Worm (Caenorhabditis elegans) whole organism, L3 larva: ENCODE results near the gene C01G12.16.

Experiments used
- R02D3.7 ChIP-seq: fragments of 150-350 bp; optimal IDR thresholded peaks from 2 replicates; lab custom pipeline; 2014; ENCODE audit warnings: missing biosample characterization, missing genetic modification characterization
- ama-1 ChIP-seq: fragments of 150-350 bp; optimal IDR thresholded peaks from 2 replicates; lab custom pipeline; 2018
- egl-27 ChIP-seq: sonication (generic microtip); optimal IDR thresholded peaks from 4 replicates; lab custom pipeline; 2017; ENCODE audit warnings: missing biosample characterization, missing genetic modification reagents, missing genetic modification characterization
- elt-1 ChIP-seq: fragments of 150-350 bp; optimal IDR thresholded peaks from 2 replicates; lab custom pipeline; 2014; ENCODE audit warnings: missing biosample characterization, missing genetic modification characterization
- elt-2 ChIP-seq: sonication (generic microtip); optimal IDR thresholded peaks from 2 replicates; lab custom pipeline; 2016; ENCODE audit warnings: missing genetic modification reagents, mild to moderate bottlenecking, missing genetic modification characterization, missing compliant biosample characterization
- elt-3 ChIP-seq, 3 experiments: fragments of 150-350 bp in 1 of 3; sonication (generic microtip) in 2 of 3; optimal IDR thresholded peaks; 2 replicates in 2 of 3; 4 replicates in 1 of 3; lab custom pipeline; 2014 to 2017; ENCODE audit warnings: missing biosample characterization in 3 of 3, missing genetic modification characterization in 3 of 3
- jun-1 ChIP-seq: fragments of 150-350 bp; optimal IDR thresholded peaks from 2 replicates; lab custom pipeline; 2014; ENCODE audit warnings: missing biosample characterization, missing genetic modification reagents, missing genetic modification characterization
- lin-15B ChIP-seq: fragments of 150-350 bp; optimal IDR thresholded peaks from 2 replicates; lab custom pipeline; 2014; ENCODE audit warnings: missing biosample characterization, missing genetic modification characterization
- lsy-12 ChIP-seq: sonication (generic microtip); optimal IDR thresholded peaks from 2 replicates; lab custom pipeline; 2016; ENCODE audit warnings: mild to moderate bottlenecking, missing genetic modification characterization, missing compliant biosample characterization
- mdl-1 ChIP-seq: fragments of 150-350 bp; optimal IDR thresholded peaks from 2 replicates; lab custom pipeline; 2014; ENCODE audit warnings: missing biosample characterization, missing genetic modification characterization
- pha-4 ChIP-seq: fragments of 150-350 bp; optimal IDR thresholded peaks from 2 replicates; lab custom pipeline; 2014; ENCODE audit warnings: missing biosample characterization, missing genetic modification reagents, missing genetic modification characterization
- pqm-1 ChIP-seq: fragments of 150-350 bp; optimal IDR thresholded peaks from 2 replicates; lab custom pipeline; 2017; ENCODE audit warnings: missing biosample characterization, missing genetic modification characterization, inconsistent platforms
- skn-1 ChIP-seq: fragments of 150-350 bp; optimal IDR thresholded peaks from 2 replicates; lab custom pipeline; 2014; ENCODE audit warnings: missing biosample characterization, missing genetic modification characterization
- snpc-4 ChIP-seq: fragments of 150-350 bp; optimal IDR thresholded peaks from 2 replicates; lab custom pipeline; 2014; ENCODE audit warnings: missing biosample characterization, missing genetic modification characterization

DNA sequence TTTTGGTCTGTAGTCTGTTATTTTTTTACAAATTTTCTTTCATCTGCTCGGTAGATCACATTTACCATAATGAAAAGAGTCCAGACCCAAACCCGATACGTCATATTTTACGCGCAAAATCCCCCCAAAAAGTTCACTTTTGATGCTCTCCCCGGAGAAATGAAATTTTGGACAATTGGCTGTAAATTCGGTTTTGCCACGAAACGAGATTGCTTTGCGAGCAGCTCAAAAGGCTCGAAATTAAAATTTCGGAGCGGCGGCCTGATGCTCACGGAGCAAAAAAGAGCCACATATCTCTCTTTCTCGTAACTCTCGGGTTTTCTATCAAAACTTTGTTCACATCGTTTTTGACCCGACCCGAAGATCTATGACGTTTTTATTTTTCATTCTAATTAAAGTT, 37.8 kb upstream of the C01G12.16 start:
- TF ChIP-seq ama-1 (lab: Kevin White, UChicago) (no peak), snpc-4 (tag; lab: Kevin White, UChicago) (no peak), lin-15B (tag; lab: Kevin White, UChicago) (no peak), elt-1 (tag; lab: Kevin White, UChicago) (no peak), mdl-1 (tag; lab: Kevin White, UChicago) (no peak), R02D3.7 (tag; lab: Kevin White, UChicago) (no peak), pqm-1 (no peak), lsy-12 (tag; lab: Kevin White, UChicago) (no peak), egl-27 (tag; lab: Kevin White, UChicago) (no peak), elt-2 (no peak), elt-3 (tag; optimal IDR thresholded peaks at IDR 0.05; lab: Kevin White, UChicago) (no peak), jun-1 (tag; lab: Kevin White, UChicago) (no peak), pha-4 (no peak), skn-1 (tag; lab: Kevin White, UChicago) (no peak)
